Worm (Caenorhabditis elegans) whole organism, young adult: Measurements from ENCODE around the gene gst-28.

Experiments used
- B0019.2 ChIP-seq: fragments of 200-800 bp; sonication (Bioruptor generic); conservative IDR thresholded peaks from 2 replicates; pipeline ENCODE4 v1.3.6; 2022; ENCODE audit warnings: missing genetic modification reagents, missing genetic modification characterization, missing compliant biosample characterization
- B0035.1 ChIP-seq: sonication (generic microtip); optimal IDR thresholded peaks from 2 replicates; lab custom pipeline; 2016; ENCODE audit warnings: missing genetic modification characterization, mild to moderate bottlenecking, missing compliant biosample characterization, missing genotype, missing genetic modification reagents
- B0336.3 ChIP-seq: fragments of 200-800 bp; sonication (Bioruptor generic); IDR thresholded peaks from 2 replicates; pipeline ENCODE4 v1.3.6; 2022; ENCODE audit warnings: missing genetic modification characterization, missing compliant biosample characterization
- F10E7.11 ChIP-seq: sonication (generic microtip); optimal IDR thresholded peaks from 2 replicates; lab custom pipeline; 2017; ENCODE audit warnings: mild to moderate bottlenecking, missing genetic modification characterization, moderate library complexity, missing compliant biosample characterization
- F22D6.2 ChIP-seq: sonication (generic microtip); optimal IDR thresholded peaks from 2 replicates; lab custom pipeline; 2016; ENCODE audit warnings: mild to moderate bottlenecking, missing genetic modification characterization, missing compliant biosample characterization
- F23B12.7 ChIP-seq: sonication (generic microtip); optimal IDR thresholded peaks from 2 replicates; lab custom pipeline; 2017; ENCODE audit warnings: missing genetic modification characterization, mild to moderate bottlenecking, missing compliant biosample characterization, antibody characterized with exemption, moderate library complexity; ENCODE audit not compliant: insufficient read depth
- F33H1.4 ChIP-seq: fragments of 200-800 bp; sonication (Bioruptor generic); IDR thresholded peaks from 2 replicates; pipeline ENCODE4 v1.3.6; 2022; ENCODE audit warnings: missing genetic modification reagents, missing genetic modification characterization, missing compliant biosample characterization
- F39B2.1 ChIP-seq: fragments of 200-800 bp; sonication (Bioruptor generic); IDR thresholded peaks from 2 replicates; pipeline ENCODE4 v1.3.6; 2022; ENCODE audit warnings: missing genetic modification reagents, missing genetic modification characterization, missing compliant biosample characterization
- F52B5.7 ChIP-seq: sonication (generic microtip); optimal IDR thresholded peaks from 2 replicates; lab custom pipeline; 2016; ENCODE audit warnings: mild to moderate bottlenecking, missing genetic modification characterization, missing compliant biosample characterization
- F57C9.4 ChIP-seq: sonication (generic microtip); optimal IDR thresholded peaks from 2 replicates; lab custom pipeline; 2017; ENCODE audit warnings: mild to moderate bottlenecking, missing genetic modification characterization, missing compliant biosample characterization
- K11D2.4 ChIP-seq: fragments of 200-800 bp; sonication (Bioruptor generic); IDR thresholded peaks from 2 replicates; pipeline ENCODE4 v1.3.6; 2022; ENCODE audit warnings: missing genetic modification reagents, missing genetic modification characterization, missing compliant biosample characterization
- K12H6.12 ChIP-seq: fragments of 200-800 bp; sonication (Bioruptor generic); optimal IDR thresholded peaks from 2 replicates; lab custom pipeline; 2018; ENCODE audit warnings: mild to moderate bottlenecking, missing genetic modification characterization, missing compliant biosample characterization
- ZK185.1 ChIP-seq: sonication (generic microtip); optimal IDR thresholded peaks from 2 replicates; lab custom pipeline; 2016; ENCODE audit warnings: mild to moderate bottlenecking, missing genetic modification characterization, missing compliant biosample characterization; ENCODE audit not compliant: poor library complexity, severe bottlenecking
- akir-1 ChIP-seq: fragments of 200-800 bp; sonication (Bioruptor generic); optimal IDR thresholded peaks from 2 replicates; lab custom pipeline; 2018; ENCODE audit warnings: mild to moderate bottlenecking, missing genetic modification characterization, moderate library complexity, missing compliant biosample characterization
- aptf-2 ChIP-seq: fragments of 200-800 bp; sonication (Bioruptor generic); conservative IDR thresholded peaks from 2 replicates; pipeline ENCODE4 v1.3.6; 2022; ENCODE audit warnings: missing genetic modification reagents, missing genetic modification characterization, missing compliant biosample characterization
- attf-3 ChIP-seq: fragments of 200-800 bp; sonication (Bioruptor generic); conservative IDR thresholded peaks from 2 replicates; pipeline ENCODE4 v1.3.6; 2022; ENCODE audit warnings: missing genetic modification reagents, missing genetic modification characterization, missing compliant biosample characterization
- attf-6 ChIP-seq: fragments of 200-800 bp; sonication (Bioruptor generic); IDR thresholded peaks from 2 replicates; pipeline ENCODE4 v1.3.6; 2022; ENCODE audit warnings: missing genetic modification reagents, missing genetic modification characterization, missing compliant biosample characterization
- dpl-1 ChIP-seq: fragments of 150-350 bp; optimal IDR thresholded peaks from 2 replicates; lab custom pipeline; 2014; ENCODE audit warnings: missing biosample characterization, missing genetic modification reagents, missing genetic modification characterization
- efl-1 ChIP-seq: fragments of 150-350 bp; optimal IDR thresholded peaks from 2 replicates; lab custom pipeline; 2014; ENCODE audit warnings: missing biosample characterization, missing genetic modification reagents, missing genetic modification characterization
- egl-18 ChIP-seq: fragments of 200-800 bp; sonication (Bioruptor generic); IDR thresholded peaks from 2 replicates; pipeline ENCODE4 v1.3.6; 2022; ENCODE audit warnings: missing genetic modification reagents, missing genetic modification characterization, missing compliant biosample characterization
- egl-44 ChIP-seq: fragments of 200-800 bp; sonication (Bioruptor generic); IDR thresholded peaks from 2 replicates; pipeline ENCODE4 v1.3.6; 2022; ENCODE audit warnings: missing genetic modification reagents, missing genetic modification characterization, missing compliant biosample characterization
- fkh-3 ChIP-seq: sonication (generic microtip); optimal IDR thresholded peaks from 2 replicates; lab custom pipeline; 2016; ENCODE audit warnings: mild to moderate bottlenecking, missing genetic modification characterization, missing compliant biosample characterization
- gei-17 ChIP-seq: fragments of 200-800 bp; sonication (Bioruptor generic); optimal IDR thresholded peaks from 2 replicates; lab custom pipeline; 2018; ENCODE audit warnings: mild to moderate bottlenecking, missing genetic modification characterization, missing compliant biosample characterization
- him-1 ChIP-seq: sonication (generic microtip); optimal IDR thresholded peaks from 2 replicates; lab custom pipeline; 2016; ENCODE audit warnings: missing genotype, missing genetic modification reagents, missing genetic modification characterization, missing compliant biosample characterization
- hlh-12 ChIP-seq: sonication (generic microtip); optimal IDR thresholded peaks from 2 replicates; lab custom pipeline; 2016; ENCODE audit warnings: missing genetic modification characterization, missing compliant biosample characterization
- hmg-1.2 ChIP-seq: fragments of 200-800 bp; sonication (Bioruptor generic); IDR thresholded peaks from 2 replicates; pipeline ENCODE4 v1.3.6; 2022; ENCODE audit warnings: missing genetic modification reagents, missing genetic modification characterization, missing compliant biosample characterization
- hsf-1 ChIP-seq: fragments of 200-800 bp; sonication (Bioruptor generic); IDR thresholded peaks from 2 replicates; pipeline ENCODE4 v1.3.6; 2022; ENCODE audit warnings: missing genetic modification reagents, missing genetic modification characterization, missing compliant biosample characterization
- lag-1 ChIP-seq: fragments of 200-800 bp; sonication (Bioruptor generic); IDR thresholded peaks from 2 replicates; pipeline ENCODE4 v1.3.6; 2022; ENCODE audit warnings: missing genetic modification reagents, missing genetic modification characterization, missing compliant biosample characterization
- lin-35 ChIP-seq, 3 experiments: fragments of 150-350 bp in 2 of 3; sonication (generic microtip) in 1 of 3; optimal IDR thresholded peaks; 2 replicates each; lab custom pipeline; 2014 to 2018; ENCODE audit warnings: missing biosample characterization in 3 of 3, missing genetic modification characterization in 3 of 3, missing genetic modification reagents in 3 of 3
- lin-40 ChIP-seq: sonication (generic microtip); optimal IDR thresholded peaks from 2 replicates; lab custom pipeline; 2016; ENCODE audit warnings: missing genetic modification characterization, mild to moderate bottlenecking, missing compliant biosample characterization, missing genotype, missing genetic modification reagents
- lsl-1 ChIP-seq: fragments of 200-800 bp; sonication (Bioruptor generic); optimal IDR thresholded peaks from 2 replicates; lab custom pipeline; 2018; ENCODE audit warnings: mild to moderate bottlenecking, missing genetic modification characterization, moderate library complexity, missing compliant biosample characterization
- lsy-27 ChIP-seq: sonication (generic microtip); optimal IDR thresholded peaks from 2 replicates; lab custom pipeline; 2017; ENCODE audit warnings: missing genetic modification characterization, mild to moderate bottlenecking, missing compliant biosample characterization, antibody characterized with exemption, missing genotype, borderline replicate concordance; ENCODE audit not compliant: insufficient read depth
- madf-3 ChIP-seq: fragments of 200-800 bp; sonication (Bioruptor generic); IDR thresholded peaks from 2 replicates; pipeline ENCODE4 v1.3.6; 2022; ENCODE audit warnings: missing genetic modification reagents, missing genetic modification characterization, missing compliant biosample characterization
- mel-28 ChIP-seq: sonication (generic microtip); optimal IDR thresholded peaks from 2 replicates; lab custom pipeline; 2016; ENCODE audit warnings: borderline replicate concordance, mild to moderate bottlenecking, missing genetic modification characterization, missing compliant biosample characterization
- mes-4 ChIP-seq: sonication (generic microtip); optimal IDR thresholded peaks from 2 replicates; lab custom pipeline; 2016; ENCODE audit warnings: missing genotype, missing genetic modification characterization, missing compliant biosample characterization
- nfyb-1 ChIP-seq: fragments of 200-800 bp; sonication (Bioruptor generic); IDR thresholded peaks from 2 replicates; pipeline ENCODE4 v1.3.6; 2022; ENCODE audit warnings: missing genetic modification reagents, missing genetic modification characterization, missing compliant biosample characterization
- nhr-120 ChIP-seq: fragments of 200-800 bp; sonication (Bioruptor generic); IDR thresholded peaks from 2 replicates; pipeline ENCODE4 v1.3.6; 2022; ENCODE audit warnings: missing genetic modification characterization, missing compliant biosample characterization
- repo-1 ChIP-seq: sonication (generic microtip); optimal IDR thresholded peaks from 2 replicates; lab custom pipeline; 2017; ENCODE audit warnings: mild to moderate bottlenecking, missing genetic modification characterization, missing compliant biosample characterization
- rpc-1 ChIP-seq, 2 experiments: fragments of 150-350 bp in 1 of 2; sonication (generic microtip) in 1 of 2; optimal IDR thresholded peaks; 2 replicates each; lab custom pipeline; 2014 to 2018; ENCODE audit warnings: missing biosample characterization in 1 of 2, missing genetic modification characterization in 1 of 2, missing genetic modification reagents in 1 of 2, missing genotype in 1 of 2
- snpc-1.1 ChIP-seq: sonication (generic microtip); optimal IDR thresholded peaks from 2 replicates; lab custom pipeline; 2017; ENCODE audit warnings: missing genetic modification characterization, mild to moderate bottlenecking, missing compliant biosample characterization, antibody characterized with exemption, moderate library complexity, missing genotype, missing genetic modification reagents; ENCODE audit not compliant: insufficient read depth
- somi-1 ChIP-seq: fragments of 200-800 bp; sonication (Bioruptor generic); optimal IDR thresholded peaks from 2 replicates; lab custom pipeline; 2018; ENCODE audit warnings: mild to moderate bottlenecking, missing genetic modification characterization, missing compliant biosample characterization
- unc-130 ChIP-seq: sonication (generic microtip); optimal IDR thresholded peaks from 2 replicates; lab custom pipeline; 2016; ENCODE audit warnings: missing genetic modification reagents, missing genetic modification characterization, missing compliant biosample characterization
- unc-62 ChIP-seq: fragments of 150-350 bp; optimal IDR thresholded peaks from 2 replicates; lab custom pipeline; 2014; ENCODE audit warnings: missing biosample characterization, missing genetic modification reagents, missing genetic modification characterization
- ztf-22 ChIP-seq: fragments of 200-800 bp; sonication (Bioruptor generic); optimal IDR thresholded peaks from 2 replicates; lab custom pipeline; 2018; ENCODE audit warnings: mild to moderate bottlenecking, missing genetic modification characterization, moderate library complexity, missing compliant biosample characterization
- ztf-25 ChIP-seq: fragments of 200-800 bp; sonication (Bioruptor generic); IDR thresholded peaks from 2 replicates; pipeline ENCODE4 v1.3.6; 2022; ENCODE audit warnings: missing genetic modification reagents, missing genetic modification characterization, missing compliant biosample characterization
- ztf-26 ChIP-seq: sonication (generic microtip); optimal IDR thresholded peaks from 2 replicates; lab custom pipeline; 2017; ENCODE audit warnings: missing genetic modification characterization, missing compliant biosample characterization
- ztf-3 ChIP-seq: fragments of 200-800 bp; sonication (Bioruptor generic); optimal IDR thresholded peaks from 2 replicates; lab custom pipeline; 2018; ENCODE audit warnings: mild to moderate bottlenecking, missing genetic modification characterization, missing compliant biosample characterization

Gene gst-28

ce11 chrII:15165681-15166235, 1.6 kb downstream of the gst-28 start, which contains the start of gene gst-27 (continued):
- TF ChIP-seq F23B12.7 (tag; lab: Kevin White, UChicago) (peak; percentile 97), snpc-1.1 (peak; percentile 78), lag-1 (GFP tag; lab: Robert Waterston, UW) (no peak), ztf-26 (tag; lab: Kevin White, UChicago) (peak; percentile 91), F10E7.11 (peak; percentile 31), ZK185.1 (tag; lab: Kevin White, UChicago) (peak; percentile 95), aptf-2 (GFP tag; lab: Robert Waterston, UW) (no peak), ztf-25 (GFP tag; lab: Robert Waterston, UW) (peak; percentile 91), egl-18 (GFP tag; lab: Robert Waterston, UW) (no peak), lin-35 (GFP tag; optimal IDR thresholded peaks at IDR 0.05; lab: Kevin White, UChicago) (peak in 1 of 3 experiments; percentile 86), B0035.1 (tag; lab: Kevin White, UChicago) (peak; percentile 61), nhr-120 (GFP tag; lab: Robert Waterston, UW) (0 out of 2 replicates have a peak, but pooled peaks have one; percentile 72), fkh-3 (tag; lab: Kevin White, UChicago) (peak; percentile 77), akir-1 (GFP tag; lab: Kevin White, UChicago) (peak; percentile 23), efl-1 (GFP tag; lab: Kevin White, UChicago) (peak; percentile 39), hsf-1 (GFP tag; lab: Robert Waterston, UW) (peak; percentile 72), unc-130 (GFP tag; lab: Kevin White, UChicago) (peak; percentile 61), hlh-12 (tag; lab: Kevin White, UChicago) (no peak), unc-62 (GFP tag; lab: Kevin White, UChicago) (no peak), him-1 (tag; lab: Kevin White, UChicago) (peak; percentile 88), K12H6.12 (tag; lab: Kevin White, UChicago) (peak; percentile 82), nfyb-1 (GFP tag; lab: Robert Waterston, UW) (peak; percentile 83), mes-4 (tag; lab: Kevin White, UChicago) (peak; percentile 89), F57C9.4 (tag; lab: Kevin White, UChicago) (peak; percentile 39), dpl-1 (GFP tag; lab: Kevin White, UChicago) (peak; percentile 41), attf-3 (peak; percentile 60; the same call in 1 of the 2 replicates), attf-6 (GFP tag; lab: Robert Waterston, UW) (peak; percentile 61), somi-1 (GFP tag; lab: Kevin White, UChicago) (peak; percentile 18), lsy-27 (peak; percentile 41), F33H1.4 (0 out of 2 replicates have a peak, but pooled peaks have one; percentile 35), lin-40 (tag; lab: Kevin White, UChicago) (peak; percentile 89), F52B5.7 (tag; lab: Kevin White, UChicago) (peak; percentile 91), madf-3 (peak; percentile 36; the same call in 1 of the 2 replicates), B0019.2 (0 out of 2 replicates have a peak, but pooled peaks have one; percentile 28), B0336.3 (GFP tag; lab: Robert Waterston, UW) (peak; percentile 87), hmg-1.2 (GFP tag; lab: Robert Waterston, UW) (peak; percentile 71), mel-28 (tag; lab: Kevin White, UChicago) (peak; percentile 79), F39B2.1 (no peak), repo-1 (tag; lab: Kevin White, UChicago) (peak; percentile 76), egl-44 (GFP tag; lab: Robert Waterston, UW) (peak; percentile 90), ztf-22 (GFP tag; lab: Kevin White, UChicago) (peak; percentile 85), gei-17 (peak; percentile 59), F22D6.2 (tag; lab: Kevin White, UChicago) (peak; percentile 67), ztf-3 (GFP tag; lab: Kevin White, UChicago) (peak; percentile 34), K11D2.4 (GFP tag; lab: Robert Waterston, UW) (peak; percentile 38; the same call in 1 of the 2 replicates), rpc-1 (optimal IDR thresholded peaks at IDR 0.05; lab: Kevin White, UChicago) (peak; percentile 93), rpc-1 (tag; optimal IDR thresholded peaks at IDR 0.05; lab: Kevin White, UChicago) (peak; percentile 96), lsl-1 (GFP tag; lab: Kevin White, UChicago) (peak; percentile 57)
